Worm (Caenorhabditis elegans) whole organism, midembryonic: Measurements from ENCODE around the gene C49F8.15.

ENCODE experiments used
- T22C8.4 ChIP-seq: fragments of 200-800 bp; sonication (Bioruptor generic); IDR thresholded peaks from 2 replicates; pipeline ENCODE4 v1.3.6; 2022; ENCODE audit warnings: missing genetic modification characterization, missing compliant biosample characterization
- cog-1 ChIP-seq: sonication (generic microtip); optimal IDR thresholded peaks from 2 replicates; lab custom pipeline; 2016; ENCODE audit warnings: missing genetic modification characterization, missing compliant biosample characterization
- flt-1 ChIP-seq: fragments of 200-800 bp; sonication (Bioruptor generic); IDR thresholded peaks from 2 replicates; pipeline ENCODE4 v1.3.6; 2022; ENCODE audit warnings: missing genetic modification characterization, missing compliant biosample characterization

DNA sequence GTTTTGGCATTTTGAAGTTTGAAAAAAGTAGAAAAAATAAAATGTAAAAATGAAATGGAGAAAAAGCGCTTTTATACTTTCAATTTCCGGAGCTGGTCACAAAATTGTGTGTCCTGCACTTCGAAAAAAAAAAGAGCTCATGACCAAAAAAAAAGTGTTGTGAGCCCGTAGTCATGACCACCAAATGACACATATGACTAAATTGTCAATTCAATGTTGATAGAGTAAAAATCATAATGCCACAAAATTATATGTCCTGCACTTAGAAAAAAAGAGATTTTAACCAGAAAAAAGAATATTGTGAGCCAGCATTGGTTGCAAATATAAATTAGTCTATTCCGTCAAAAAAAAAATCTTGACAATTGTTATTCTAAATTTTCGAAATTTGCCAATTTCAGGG is 36.8 kb upstream of the C49F8.15 start, which contains the start of gene F02C12.2:
- no peak for TF ChIP-seq cog-1 (tag; lab: Kevin White, UChicago)
- no peak for TF ChIP-seq T22C8.4 (GFP tag; lab: Robert Waterston, UW)
- no peak for TF ChIP-seq flt-1 (GFP tag; lab: Robert Waterston, UW)
